Worm (Caenorhabditis elegans) whole organism, early embryonic: ENCODE data around the gene R11H6.2.

Source experiments
- B0310.2 ChIP-seq: sonication (generic microtip); optimal IDR thresholded peaks from 2 replicates; lab custom pipeline; 2016; ENCODE audit warnings: mild to moderate bottlenecking, missing genetic modification characterization, missing compliant biosample characterization
- ama-1 ChIP-seq: fragments of 150-350 bp; optimal IDR thresholded peaks from 2 replicates; lab custom pipeline; 2014
- flt-1 ChIP-seq: fragments of 200-800 bp; sonication (Bioruptor generic); IDR thresholded peaks from 2 replicates; pipeline ENCODE4 v1.3.6; 2022; ENCODE audit warnings: missing genetic modification characterization, missing compliant biosample characterization
- hmg-4 ChIP-seq: fragments of 200-800 bp; sonication (Bioruptor generic); optimal IDR thresholded peaks from 2 replicates; lab custom pipeline; 2018; ENCODE audit warnings: mild to moderate bottlenecking, missing genetic modification characterization, missing compliant biosample characterization
- hnd-1 ChIP-seq: sonication (generic microtip); optimal IDR thresholded peaks from 2 replicates; lab custom pipeline; 2016; ENCODE audit warnings: missing genetic modification characterization, missing compliant biosample characterization

- TF ChIP-seq flt-1 (no peak), B0310.2 (tag; lab: Kevin White, UChicago) (no peak), hmg-4 (GFP tag; lab: Kevin White, UChicago) (no peak), ama-1 (lab: Kevin White, UChicago) (no peak), hnd-1 (tag; lab: Kevin White, UChicago) (no peak)
Observed at ce11 chrV:14599972-14600371, 2.2 kb downstream of the R11H6.2 start, which contains the start of gene glb-22.
